Worm (Caenorhabditis elegans) whole organism, young adult: Measurements from ENCODE around the gene idpp-7.

Experiments
- B0261.1 ChIP-seq: sonication (generic microtip); optimal IDR thresholded peaks from 2 replicates; lab custom pipeline; 2016; ENCODE audit warnings: mild to moderate bottlenecking, missing genetic modification characterization, moderate library complexity, missing compliant biosample characterization
- B0336.3 ChIP-seq: fragments of 200-800 bp; sonication (Bioruptor generic); IDR thresholded peaks from 2 replicates; pipeline ENCODE4 v1.3.6; 2022; ENCODE audit warnings: missing genetic modification characterization, missing compliant biosample characterization
- C17E4.6 ChIP-seq: fragments of 200-800 bp; sonication (Bioruptor generic); IDR thresholded peaks from 2 replicates; pipeline ENCODE4 v1.3.6; 2022; ENCODE audit warnings: missing genetic modification reagents, missing genetic modification characterization, missing compliant biosample characterization
- F23B12.7 ChIP-seq: sonication (generic microtip); optimal IDR thresholded peaks from 2 replicates; lab custom pipeline; 2017; ENCODE audit warnings: missing genetic modification characterization, mild to moderate bottlenecking, missing compliant biosample characterization, antibody characterized with exemption, moderate library complexity; ENCODE audit not compliant: insufficient read depth
- F49E8.2 ChIP-seq: sonication (generic microtip); optimal IDR thresholded peaks from 3 replicates; lab custom pipeline; 2017; ENCODE audit warnings: missing genetic modification characterization, mild to moderate bottlenecking, missing compliant biosample characterization, antibody characterized with exemption, moderate library complexity; ENCODE audit not compliant: insufficient read depth
- F52B5.7 ChIP-seq: sonication (generic microtip); optimal IDR thresholded peaks from 2 replicates; lab custom pipeline; 2016; ENCODE audit warnings: mild to moderate bottlenecking, missing genetic modification characterization, missing compliant biosample characterization
- Y53F4B.3 ChIP-seq: fragments of 200-800 bp; sonication (Bioruptor generic); IDR thresholded peaks from 2 replicates; pipeline ENCODE4 v1.3.6; 2022; ENCODE audit warnings: missing genetic modification reagents, missing genetic modification characterization, missing compliant biosample characterization
- Y56A3A.18 ChIP-seq: fragments of 200-800 bp; sonication (Bioruptor generic); IDR thresholded peaks from 2 replicates; pipeline ENCODE4 v1.3.6; 2022; ENCODE audit warnings: missing genetic modification reagents, missing genetic modification characterization, missing compliant biosample characterization
- Y67H2A.10 ChIP-seq: fragments of 200-800 bp; sonication (Bioruptor generic); conservative IDR thresholded peaks from 2 replicates; pipeline ENCODE4 v1.3.6; 2022; ENCODE audit warnings: missing genetic modification reagents, missing genetic modification characterization, missing compliant biosample characterization
- ama-1 ChIP-seq, 3 experiments: fragments of 150-350 bp in 1 of 3; sonication (generic microtip) in 2 of 3; optimal IDR thresholded peaks; 2 replicates each; lab custom pipeline; 2014 to 2018; ENCODE audit warnings: missing biosample characterization in 2 of 3, missing genetic modification characterization in 2 of 3, missing genetic modification reagents in 2 of 3
- aptf-3 ChIP-seq: fragments of 200-800 bp; sonication (Bioruptor generic); IDR thresholded peaks from 2 replicates; pipeline ENCODE4 v1.3.6; 2022; ENCODE audit warnings: missing genetic modification characterization, missing compliant biosample characterization
- attf-3 ChIP-seq: fragments of 200-800 bp; sonication (Bioruptor generic); conservative IDR thresholded peaks from 2 replicates; pipeline ENCODE4 v1.3.6; 2022; ENCODE audit warnings: missing genetic modification reagents, missing genetic modification characterization, missing compliant biosample characterization
- ccch-3 ChIP-seq: fragments of 200-800 bp; sonication (Bioruptor generic); optimal IDR thresholded peaks from 2 replicates; lab custom pipeline; 2018; ENCODE audit warnings: mild to moderate bottlenecking, missing genetic modification characterization, missing compliant biosample characterization
- cebp-2 ChIP-seq: fragments of 200-800 bp; sonication (Bioruptor generic); IDR thresholded peaks from 2 replicates; pipeline ENCODE4 v1.3.6; 2022; ENCODE audit warnings: missing genetic modification characterization, missing compliant biosample characterization
- ceh-40 ChIP-seq: fragments of 200-800 bp; sonication (Bioruptor generic); IDR thresholded peaks from 2 replicates; pipeline ENCODE4 v1.3.6; 2022; ENCODE audit warnings: missing genetic modification characterization, missing compliant biosample characterization
- ceh-58 ChIP-seq: fragments of 200-800 bp; sonication (Bioruptor generic); IDR thresholded peaks from 2 replicates; pipeline ENCODE4 v1.3.6; 2022; ENCODE audit warnings: missing genetic modification characterization, missing compliant biosample characterization
- efl-1 ChIP-seq: fragments of 150-350 bp; optimal IDR thresholded peaks from 2 replicates; lab custom pipeline; 2014; ENCODE audit warnings: missing biosample characterization, missing genetic modification reagents, missing genetic modification characterization
- egl-18 ChIP-seq: fragments of 200-800 bp; sonication (Bioruptor generic); IDR thresholded peaks from 2 replicates; pipeline ENCODE4 v1.3.6; 2022; ENCODE audit warnings: missing genetic modification reagents, missing genetic modification characterization, missing compliant biosample characterization
- ekl-4 ChIP-seq: fragments of 200-800 bp; sonication (Bioruptor generic); IDR thresholded peaks from 2 replicates; pipeline ENCODE4 v1.3.6; 2022; ENCODE audit warnings: missing genetic modification reagents, missing genetic modification characterization, missing compliant biosample characterization
- ets-4 ChIP-seq: fragments of 200-800 bp; sonication (Bioruptor generic); optimal IDR thresholded peaks from 2 replicates; lab custom pipeline; 2018; ENCODE audit warnings: mild to moderate bottlenecking, missing genetic modification characterization, missing compliant biosample characterization
- hlh-12 ChIP-seq: sonication (generic microtip); optimal IDR thresholded peaks from 2 replicates; lab custom pipeline; 2016; ENCODE audit warnings: missing genetic modification characterization, missing compliant biosample characterization
- hlh-26 ChIP-seq: fragments of 200-800 bp; sonication (Bioruptor generic); conservative IDR thresholded peaks from 2 replicates; pipeline ENCODE4 v1.3.6; 2022; ENCODE audit warnings: missing genetic modification reagents, missing genetic modification characterization, missing compliant biosample characterization
- hmg-1.2 ChIP-seq: fragments of 200-800 bp; sonication (Bioruptor generic); IDR thresholded peaks from 2 replicates; pipeline ENCODE4 v1.3.6; 2022; ENCODE audit warnings: missing genetic modification reagents, missing genetic modification characterization, missing compliant biosample characterization
- hmg-20 ChIP-seq: fragments of 200-800 bp; sonication (Bioruptor generic); IDR thresholded peaks from 2 replicates; pipeline ENCODE4 v1.3.6; 2022; ENCODE audit warnings: missing genetic modification reagents, missing genetic modification characterization, missing compliant biosample characterization
- hrde-1 ChIP-seq: sonication (generic microtip); optimal IDR thresholded peaks from 2 replicates; lab custom pipeline; 2016; ENCODE audit warnings: missing genetic modification characterization, mild to moderate bottlenecking, missing compliant biosample characterization, moderate library complexity, missing genotype, missing genetic modification reagents, borderline replicate concordance
- lin-35 ChIP-seq, 3 experiments: fragments of 150-350 bp in 2 of 3; sonication (generic microtip) in 1 of 3; optimal IDR thresholded peaks; 2 replicates each; lab custom pipeline; 2014 to 2018; ENCODE audit warnings: missing biosample characterization in 3 of 3, missing genetic modification characterization in 3 of 3, missing genetic modification reagents in 3 of 3
- lin-40 ChIP-seq: sonication (generic microtip); optimal IDR thresholded peaks from 2 replicates; lab custom pipeline; 2016; ENCODE audit warnings: missing genetic modification characterization, mild to moderate bottlenecking, missing compliant biosample characterization, missing genotype, missing genetic modification reagents
- lir-1 ChIP-seq: fragments of 200-800 bp; sonication (Bioruptor generic); conservative IDR thresholded peaks from 2 replicates; pipeline ENCODE4 v1.3.6; 2022; ENCODE audit warnings: missing genetic modification reagents, missing genetic modification characterization, missing compliant biosample characterization
- lsy-27 ChIP-seq: sonication (generic microtip); optimal IDR thresholded peaks from 2 replicates; lab custom pipeline; 2017; ENCODE audit warnings: missing genetic modification characterization, mild to moderate bottlenecking, missing compliant biosample characterization, antibody characterized with exemption, missing genotype, borderline replicate concordance; ENCODE audit not compliant: insufficient read depth
- madf-10 ChIP-seq: sonication (generic microtip); optimal IDR thresholded peaks from 2 replicates; lab custom pipeline; 2016; ENCODE audit warnings: mild to moderate bottlenecking, missing genetic modification characterization, missing compliant biosample characterization
- madf-6 ChIP-seq: fragments of 200-800 bp; sonication (Bioruptor generic); IDR thresholded peaks from 2 replicates; pipeline ENCODE4 v1.3.6; 2022; ENCODE audit warnings: missing genetic modification reagents, missing genetic modification characterization, missing compliant biosample characterization
- madf-8 ChIP-seq: fragments of 200-800 bp; sonication (Bioruptor generic); conservative IDR thresholded peaks from 2 replicates; pipeline ENCODE4 v1.3.6; 2022; ENCODE audit warnings: missing genetic modification reagents, missing genetic modification characterization, missing compliant biosample characterization
- mes-4 ChIP-seq: sonication (generic microtip); optimal IDR thresholded peaks from 2 replicates; lab custom pipeline; 2016; ENCODE audit warnings: missing genotype, missing genetic modification characterization, missing compliant biosample characterization
- mxl-1 ChIP-seq: sonication (generic microtip); optimal IDR thresholded peaks from 2 replicates; lab custom pipeline; 2016; ENCODE audit warnings: missing genetic modification characterization, missing compliant biosample characterization
- nfya-1 ChIP-seq: sonication (generic microtip); optimal IDR thresholded peaks from 2 replicates; lab custom pipeline; 2017; ENCODE audit warnings: antibody characterized with exemption, missing compliant biosample characterization, missing genetic modification characterization, borderline replicate concordance; ENCODE audit not compliant: insufficient read depth
- nfya-2 ChIP-seq: fragments of 200-800 bp; sonication (Bioruptor generic); IDR thresholded peaks from 2 replicates; pipeline ENCODE4 v1.3.6; 2022; ENCODE audit warnings: missing genetic modification reagents, missing genetic modification characterization, missing compliant biosample characterization
- nhr-120 ChIP-seq: fragments of 200-800 bp; sonication (Bioruptor generic); IDR thresholded peaks from 2 replicates; pipeline ENCODE4 v1.3.6; 2022; ENCODE audit warnings: missing genetic modification characterization, missing compliant biosample characterization
- nhr-27 ChIP-seq: fragments of 200-800 bp; sonication (Bioruptor generic); optimal IDR thresholded peaks from 2 replicates; lab custom pipeline; 2018; ENCODE audit warnings: mild to moderate bottlenecking, missing genetic modification characterization, moderate library complexity, missing compliant biosample characterization
- nhr-90 ChIP-seq: sonication (generic microtip); optimal IDR thresholded peaks from 2 replicates; lab custom pipeline; 2016; ENCODE audit warnings: missing genotype, mild to moderate bottlenecking, missing genetic modification characterization, missing compliant biosample characterization
- pha-4 ChIP-seq: fragments of 150-350 bp; sonication (generic microtip); optimal IDR thresholded peaks from 2 replicates; lab custom pipeline; 2014; ENCODE audit warnings: missing biosample characterization, missing genetic modification reagents, missing genetic modification characterization
- rpc-1 ChIP-seq, 2 experiments: fragments of 150-350 bp in 1 of 2; sonication (generic microtip) in 1 of 2; optimal IDR thresholded peaks; 2 replicates each; lab custom pipeline; 2014 to 2018; ENCODE audit warnings: missing biosample characterization in 1 of 2, missing genetic modification characterization in 1 of 2, missing genetic modification reagents in 1 of 2, missing genotype in 1 of 2
- snpc-1.1 ChIP-seq: sonication (generic microtip); optimal IDR thresholded peaks from 2 replicates; lab custom pipeline; 2017; ENCODE audit warnings: missing genetic modification characterization, mild to moderate bottlenecking, missing compliant biosample characterization, antibody characterized with exemption, moderate library complexity, missing genotype, missing genetic modification reagents; ENCODE audit not compliant: insufficient read depth
- snpc-3.4 ChIP-seq: sonication (generic microtip); optimal IDR thresholded peaks from 2 replicates; lab custom pipeline; 2017; ENCODE audit warnings: missing genetic modification characterization, mild to moderate bottlenecking, missing compliant biosample characterization, antibody characterized with exemption, moderate library complexity, missing genotype, missing genetic modification reagents
- tbx-9 ChIP-seq: sonication (generic microtip); optimal IDR thresholded peaks from 2 replicates; lab custom pipeline; 2016; ENCODE audit warnings: borderline replicate concordance, missing genetic modification characterization, inconsistent platforms, missing compliant biosample characterization
- zfh-2 ChIP-seq: fragments of 200-800 bp; sonication (Bioruptor generic); conservative IDR thresholded peaks from 2 replicates; pipeline ENCODE4 v1.3.6; 2022; ENCODE audit warnings: missing genetic modification reagents, missing genetic modification characterization, missing compliant biosample characterization
- ztf-26 ChIP-seq: sonication (generic microtip); optimal IDR thresholded peaks from 2 replicates; lab custom pipeline; 2017; ENCODE audit warnings: missing genetic modification characterization, missing compliant biosample characterization
- ztf-28 ChIP-seq: fragments of 200-800 bp; sonication (Bioruptor generic); IDR thresholded peaks from 2 replicates; pipeline ENCODE4 v1.3.6; 2022; ENCODE audit warnings: missing genetic modification reagents, missing genetic modification characterization, missing compliant biosample characterization
- ztf-6 ChIP-seq: fragments of 200-800 bp; sonication (Bioruptor generic); IDR thresholded peaks from 2 replicates; pipeline ENCODE4 v1.3.6; 2022; ENCODE audit warnings: missing genetic modification reagents, missing genetic modification characterization, missing compliant biosample characterization

Gene idpp-7

ce11 chrIV:12724641-12725040 lies 4.9 kb downstream of the idpp-7 start, which contains the start of the genes T23F6.3 and rbd-1 (continued):
- no peak for TF ChIP-seq tbx-9 (tag; lab: Kevin White, UChicago)
- TF ChIP-seq Y53F4B.3 (GFP tag; lab: Robert Waterston, UW), result no peak
- no peak for TF ChIP-seq ccch-3
- no peak for TF ChIP-seq egl-18 (GFP tag; lab: Robert Waterston, UW)
- TF ChIP-seq F49E8.2 (tag; lab: Kevin White, UChicago), result peak; percentile 47
- no peak for TF ChIP-seq hrde-1 (tag; lab: Kevin White, UChicago)
- TF ChIP-seq aptf-3 (GFP tag; lab: Robert Waterston, UW), result no peak
- TF ChIP-seq zfh-2 (GFP tag; lab: Robert Waterston, UW), result no peak
- no peak for TF ChIP-seq mxl-1 (tag; lab: Kevin White, UChicago)
- peak; percentile 55 for TF ChIP-seq madf-10 (tag; lab: Kevin White, UChicago)
- no peak for TF ChIP-seq nhr-90
- no peak for TF ChIP-seq ets-4 (GFP tag; lab: Kevin White, UChicago)
- no peak for TF ChIP-seq cebp-2 (GFP tag; lab: Robert Waterston, UW)
- no peak for TF ChIP-seq ztf-6 (GFP tag; lab: Robert Waterston, UW)
- no peak for TF ChIP-seq rpc-1 (optimal IDR thresholded peaks at IDR 0.05; lab: Kevin White, UChicago)
- no peak for TF ChIP-seq rpc-1 (tag; optimal IDR thresholded peaks at IDR 0.05; lab: Kevin White, UChicago)
- no peak for TF ChIP-seq ama-1 (optimal IDR thresholded peaks at IDR 0.05; lab: Kevin White, UChicago)
- no peak for TF ChIP-seq ama-1 (GFP tag; optimal IDR thresholded peaks at IDR 0.05; lab: Kevin White, UChicago)
- TF ChIP-seq ceh-40 (GFP tag; lab: Robert Waterston, UW), result no peak
- peak; percentile 79 for TF ChIP-seq lin-40 (tag; lab: Kevin White, UChicago)
- TF ChIP-seq lir-1 (GFP tag; lab: Robert Waterston, UW), result 0 out of 2 replicates have a peak, but pooled peaks have one; percentile 13
- TF ChIP-seq ekl-4, result no peak
- TF ChIP-seq B0336.3 (GFP tag; lab: Robert Waterston, UW), result no peak
- TF ChIP-seq Y56A3A.18, result no peak
- no peak for TF ChIP-seq Y67H2A.10 (GFP tag; lab: Robert Waterston, UW)
- TF ChIP-seq nhr-120 (GFP tag; lab: Robert Waterston, UW), result no peak
- TF ChIP-seq hlh-26 (GFP tag; lab: Robert Waterston, UW), result no peak
- no peak for TF ChIP-seq B0261.1 (tag; lab: Kevin White, UChicago)
- no peak for TF ChIP-seq hlh-12 (tag; lab: Kevin White, UChicago)
- no peak for TF ChIP-seq snpc-3.4
- TF ChIP-seq ztf-26 (tag; lab: Kevin White, UChicago), result no peak
- peak; percentile 96 for TF ChIP-seq efl-1
- no peak for TF ChIP-seq C17E4.6
- no peak for TF ChIP-seq ztf-28 (GFP tag; lab: Robert Waterston, UW)
- TF ChIP-seq mes-4, result no peak
- TF ChIP-seq lsy-27 (tag; lab: Kevin White, UChicago), result no peak
- TF ChIP-seq nfya-2, result no peak
- no peak for TF ChIP-seq snpc-1.1 (tag; lab: Kevin White, UChicago)
- peak; percentile 100 for TF ChIP-seq attf-3 (GFP tag; lab: Robert Waterston, UW)
- TF ChIP-seq hmg-20 (GFP tag; lab: Robert Waterston, UW), result 0 out of 2 replicates have a peak, but pooled peaks have one; percentile 35
- TF ChIP-seq madf-8 (GFP tag; lab: Robert Waterston, UW), result no peak
- TF ChIP-seq F52B5.7 (tag; lab: Kevin White, UChicago), result no peak
- TF ChIP-seq nfya-1 (tag; lab: Kevin White, UChicago), result no peak
- peak; percentile 74 for TF ChIP-seq F23B12.7
- no peak for TF ChIP-seq nhr-27
- no peak for TF ChIP-seq ceh-58 (GFP tag; lab: Robert Waterston, UW)
- TF ChIP-seq madf-6 (GFP tag; lab: Robert Waterston, UW), result peak; percentile 25; the same call in 1 of the 2 replicates
- TF ChIP-seq pha-4 (tag; lab: Kevin White, UChicago), result peak; percentile 61
- TF ChIP-seq lin-35 (GFP tag; optimal IDR thresholded peaks at IDR 0.05; lab: Kevin White, UChicago), result peak; percentile 51 to 97 (median 84)
- peak; percentile 46 for TF ChIP-seq hmg-1.2 (GFP tag; lab: Robert Waterston, UW)
